Fruit fly (Drosophila melanogaster): ENCODE measurements around the gene CG31974.

Gene CG31974

DNA sequence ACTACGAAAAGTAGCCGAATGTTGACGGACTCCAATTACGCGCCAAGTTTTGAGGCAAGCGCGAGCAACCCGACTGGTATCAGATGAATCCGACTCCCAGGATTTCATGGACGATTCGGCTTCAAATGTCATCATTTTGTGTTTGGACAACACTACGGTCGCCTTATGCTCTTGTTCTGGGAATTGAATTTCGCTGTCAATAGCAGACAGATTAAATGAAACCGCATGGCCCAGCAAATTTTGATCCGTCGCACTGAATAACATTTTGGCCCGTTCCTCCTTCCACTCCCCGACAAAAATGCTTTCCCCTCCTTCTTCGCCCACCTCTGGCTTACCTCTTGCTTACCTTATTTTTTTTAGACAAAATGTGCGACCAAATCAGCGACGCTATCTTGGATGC lies 32.8 kb downstream of the CG31974 start:
- TF ChIP-seq CG7101 (tag; optimal IDR thresholded peaks at IDR 0.05) (no peak), tj (GFP tag; optimal IDR thresholded peaks at IDR 0.05) (peak; percentile 99)

DNA sequence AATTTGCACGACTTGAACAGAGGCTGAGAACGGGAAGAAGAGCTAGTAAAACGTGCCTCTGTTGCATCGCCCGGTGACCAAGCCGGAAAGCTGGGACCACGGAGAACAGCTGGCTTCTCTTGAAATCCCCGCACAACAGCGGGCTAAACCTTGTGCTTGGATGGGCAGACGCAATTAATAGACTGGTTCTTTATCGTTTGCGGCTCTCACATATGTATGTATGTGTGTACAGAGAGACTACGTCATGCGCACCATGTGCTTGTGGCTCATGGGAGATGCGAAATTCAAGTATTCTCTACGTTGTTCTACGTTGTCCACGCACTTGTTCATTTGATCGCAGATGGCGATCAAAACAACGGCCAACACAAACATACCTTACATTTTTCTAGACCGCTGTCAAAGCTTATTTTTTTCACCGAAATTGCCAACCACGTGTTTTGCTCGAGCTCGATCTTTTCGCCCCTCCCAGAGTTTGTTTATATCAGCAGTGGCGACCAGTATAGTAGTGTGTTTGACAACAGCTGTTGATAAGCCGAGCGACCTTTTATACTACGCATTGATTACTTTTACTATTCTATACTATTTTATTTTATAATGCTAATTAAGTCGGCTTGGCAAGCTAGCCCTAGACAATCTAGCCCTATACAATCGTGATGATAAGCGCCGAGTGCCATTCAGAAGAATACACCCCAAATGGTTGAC lies 33.6 kb downstream of the CG31974 start:
- TF ChIP-seq toe (GFP tag; optimal IDR thresholded peaks at IDR 0.05), result no peak
- no peak for TF ChIP-seq tj (GFP tag; optimal IDR thresholded peaks at IDR 0.05)
- peak; percentile 39 for TF ChIP-seq CG12768 (GFP tag; optimal IDR thresholded peaks at IDR 0.05)
- no peak for TF ChIP-seq CG7101 (tag; optimal IDR thresholded peaks at IDR 0.05)
- TF ChIP-seq cnc (optimal IDR thresholded peaks at IDR 0.05), result no peak
- no peak for TF ChIP-seq Clk (GFP tag; optimal IDR thresholded peaks at IDR 0.05)
- no peak for TF ChIP-seq ovo (GFP tag; optimal IDR thresholded peaks at IDR 0.05)
- TF ChIP-seq CG1620 (GFP tag; optimal IDR thresholded peaks at IDR 0.05), result no peak
- no peak for TF ChIP-seq CG11617 (GFP tag; optimal IDR thresholded peaks at IDR 0.05)
- no peak for TF ChIP-seq CG14711 (tag; optimal IDR thresholded peaks at IDR 0.05)
- no peak for TF ChIP-seq Crg-1 (GFP tag; optimal IDR thresholded peaks at IDR 0.05)
- TF ChIP-seq Mnt (GFP tag; optimal IDR thresholded peaks at IDR 0.05), result peak; percentile 96
- no peak for TF ChIP-seq CG33017 (tag; optimal IDR thresholded peaks at IDR 0.05)
- no peak for TF ChIP-seq bab1 (GFP tag; optimal IDR thresholded peaks at IDR 0.05)
- peak; percentile 95 for TF ChIP-seq kay (GFP tag; ENCODE audit: borderline replicate concordance)
- peak; percentile 97 for TF ChIP-seq cic (GFP tag; optimal IDR thresholded peaks at IDR 0.05)
- TF ChIP-seq CG7045 (GFP tag; optimal IDR thresholded peaks at IDR 0.05), result no peak
- no peak for TF ChIP-seq Hr96 (GFP tag; optimal IDR thresholded peaks at IDR 0.05)
- no peak for TF ChIP-seq pad (GFP tag; optimal IDR thresholded peaks at IDR 0.05)
- no peak for TF ChIP-seq CG5204 (GFP tag; optimal IDR thresholded peaks at IDR 0.05)

- TF ChIP-seq tj (GFP tag; optimal IDR thresholded peaks at IDR 0.05) (peak; percentile 40), cic (GFP tag; optimal IDR thresholded peaks at IDR 0.05) (peak; percentile 17), CG12768 (GFP tag; optimal IDR thresholded peaks at IDR 0.05) (peak; percentile 33), CG14711 (tag; optimal IDR thresholded peaks at IDR 0.05) (no peak), CG33017 (tag; optimal IDR thresholded peaks at IDR 0.05) (peak; percentile 11), CG7101 (tag; optimal IDR thresholded peaks at IDR 0.05) (no peak), Mnt (GFP tag; optimal IDR thresholded peaks at IDR 0.05) (peak; percentile 84), cnc (optimal IDR thresholded peaks at IDR 0.05) (peak; percentile 74 to 84), Crg-1 (GFP tag; optimal IDR thresholded peaks at IDR 0.05) (peak; percentile 7)
Observed at dm6 chr2L:107476-108436, 35.1 kb downstream of the CG31974 start.

- no peak for TF ChIP-seq ovo (GFP tag; optimal IDR thresholded peaks at IDR 0.05)
- TF ChIP-seq CG11617 (GFP tag; optimal IDR thresholded peaks at IDR 0.05), result no peak
- TF ChIP-seq CG5204 (GFP tag; optimal IDR thresholded peaks at IDR 0.05), result no peak
- no peak for TF ChIP-seq Hr96 (GFP tag; optimal IDR thresholded peaks at IDR 0.05)
- TF ChIP-seq Crg-1 (GFP tag; optimal IDR thresholded peaks at IDR 0.05), result no peak
- TF ChIP-seq cnc (optimal IDR thresholded peaks at IDR 0.05), result peak in 1 of 2 experiments; percentile 54
- TF ChIP-seq CG1620 (GFP tag; optimal IDR thresholded peaks at IDR 0.05), result no peak
- no peak for TF ChIP-seq tj (GFP tag; optimal IDR thresholded peaks at IDR 0.05)
- TF ChIP-seq bab1 (GFP tag; optimal IDR thresholded peaks at IDR 0.05), result no peak
Observed at dm6 chr2L:107032-107431, 35.9 kb downstream of the CG31974 start.

DNA sequence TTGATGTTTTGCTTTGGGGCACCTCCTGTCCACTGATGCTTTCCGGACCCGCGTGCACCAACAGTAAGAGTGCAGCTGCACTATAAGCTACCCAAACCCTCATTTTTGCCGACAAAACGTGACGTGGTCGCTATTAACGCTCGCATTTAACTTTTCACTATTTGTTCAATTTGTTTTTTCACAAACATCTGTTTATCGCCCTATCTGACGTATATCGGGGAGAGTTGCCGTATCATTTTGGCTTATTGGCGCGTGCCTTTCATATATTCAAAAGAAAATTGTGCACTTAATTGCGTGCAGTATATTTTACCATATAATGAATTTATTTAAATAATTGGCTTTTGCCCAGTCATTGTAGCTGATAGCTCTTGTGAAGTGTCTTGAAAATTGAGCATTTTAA lies 36.4 kb downstream of the CG31974 start, which contains the start of the genes Nhe1 and Sam-S:
TSS of gene Nhe1 (minus strand) at position 193 of the 400 bp plus-strand sequence.
TSS of gene Sam-S (plus strand) at position 364 of the 400 bp plus-strand sequence.
- peak; percentile 81 for TF ChIP-seq kay (GFP tag; ENCODE audit: borderline replicate concordance)
- no peak for TF ChIP-seq ovo (GFP tag; optimal IDR thresholded peaks at IDR 0.05)
- TF ChIP-seq bab1 (GFP tag; optimal IDR thresholded peaks at IDR 0.05), result peak; percentile 10

DNA sequence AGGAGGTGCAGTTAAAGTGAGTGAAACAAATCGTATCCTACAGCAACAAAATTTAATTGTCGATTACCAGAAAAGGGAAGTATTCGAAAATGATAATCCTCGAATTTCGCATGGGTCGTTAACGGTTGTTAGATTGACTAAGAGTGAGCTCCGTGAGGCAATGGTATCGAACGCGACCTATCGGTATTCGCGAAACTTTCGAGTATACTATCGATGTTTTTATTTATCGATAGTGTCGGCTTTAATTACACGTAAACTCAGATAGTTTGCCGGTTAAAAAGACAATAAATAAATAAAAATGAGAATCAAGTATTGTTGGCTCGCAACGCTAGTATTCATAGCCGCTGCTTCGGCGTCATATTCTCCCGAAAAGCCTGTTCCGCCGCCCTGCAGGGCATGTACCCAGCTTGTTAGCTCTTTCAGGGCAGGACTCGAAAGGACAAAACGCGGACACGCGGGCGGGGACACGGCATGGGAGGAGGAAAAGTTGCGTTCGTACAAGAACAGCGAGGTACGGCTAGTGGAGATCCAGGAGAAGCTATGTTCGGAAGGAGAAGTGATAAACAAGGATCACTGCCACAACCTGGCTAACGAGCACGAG lies 40.6 kb downstream of the CG31974 start, which contains the start of gene Creld:
TSS of gene Creld (plus strand) at position 220 of the 601 bp plus-strand sequence.
- TF ChIP-seq CG14711 (tag; optimal IDR thresholded peaks at IDR 0.05), result no peak
- TF ChIP-seq cic (GFP tag; optimal IDR thresholded peaks at IDR 0.05), result peak; percentile 10
- no peak for TF ChIP-seq toe (GFP tag; optimal IDR thresholded peaks at IDR 0.05)
- peak; percentile 18 for TF ChIP-seq pad (GFP tag; optimal IDR thresholded peaks at IDR 0.05)
- peak; percentile 74 for TF ChIP-seq bab1 (GFP tag; optimal IDR thresholded peaks at IDR 0.05)
- TF ChIP-seq Mnt (GFP tag; optimal IDR thresholded peaks at IDR 0.05), result peak; percentile 7
- peak; percentile 23 for TF ChIP-seq CG11617 (GFP tag; optimal IDR thresholded peaks at IDR 0.05)
